Worm (Caenorhabditis elegans): ENCODE results near the gene ift-43.
A peak's percentile ranks its signal among the peaks of the same experiment; 100 is the strongest.

The ift-43 gene

ce11 chrII:5696218-5696617, 35.6 kb upstream of the ift-43 start:
- TF ChIP-seq cnd-1 (tag; optimal IDR thresholded peaks at IDR 0.05) (no peak), zip-8 (tag; optimal IDR thresholded peaks at IDR 0.05) (no peak), flh-1 (GFP tag; optimal IDR thresholded peaks at IDR 0.05) (no peak), lin-32 (GFP tag; optimal IDR thresholded peaks at IDR 0.05) (no peak), ces-1 (GFP tag; optimal IDR thresholded peaks at IDR 0.05) (no peak), unc-120 (tag; optimal IDR thresholded peaks at IDR 0.05; ENCODE audit: poor library complexity, severe bottlenecking) (no peak), nhr-12 (tag; optimal IDR thresholded peaks at IDR 0.05) (no peak), ceh-83 (GFP tag; optimal IDR thresholded peaks at IDR 0.05) (no peak), tbx-8 (GFP tag; optimal IDR thresholded peaks at IDR 0.05) (no peak)

DNA sequence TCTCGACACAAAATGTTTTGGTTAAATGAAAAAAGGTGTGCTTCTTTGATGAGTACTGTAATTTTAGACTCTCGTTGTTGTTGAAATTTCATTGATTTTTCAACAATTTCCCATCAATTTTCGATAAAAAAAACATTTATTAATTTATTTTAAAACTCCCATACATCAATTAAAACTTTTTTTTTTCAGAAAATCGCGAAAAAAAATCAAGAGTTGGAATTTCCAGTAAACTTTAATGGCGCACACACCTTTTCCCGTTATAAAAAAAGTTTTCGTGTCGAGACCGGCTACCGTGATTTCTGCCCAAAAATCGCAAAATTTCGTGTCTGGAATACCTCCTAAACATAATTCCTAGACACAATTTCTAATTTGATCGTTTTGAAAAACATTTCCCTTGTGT, 34.2 kb upstream of the ift-43 start, which contains the start of gene C25H3.14:
Gene C25H3.14 (plus strand): TSS at position 301 of the 400 bp plus-strand sequence.
- TF ChIP-seq ceh-39 (tag; optimal IDR thresholded peaks at IDR 0.05): no peak
- TF ChIP-seq lin-13 (tag; optimal IDR thresholded peaks at IDR 0.05): no peak
- TF ChIP-seq mab-5 (tag; optimal IDR thresholded peaks at IDR 0.05): no peak
- TF ChIP-seq ceh-43 (GFP tag; optimal IDR thresholded peaks at IDR 0.05): no peak
- TF ChIP-seq unc-39 (tag; optimal IDR thresholded peaks at IDR 0.05): no peak
- TF ChIP-seq lsy-2 (tag; optimal IDR thresholded peaks at IDR 0.05): no peak
- no peak for TF ChIP-seq snpc-4 (tag; optimal IDR thresholded peaks at IDR 0.05)
- TF ChIP-seq elt-3 (tag; optimal IDR thresholded peaks at IDR 0.05): no peak
- no peak for TF ChIP-seq hlh-1 (tag; optimal IDR thresholded peaks at IDR 0.05)
- TF ChIP-seq mep-1 (tag; optimal IDR thresholded peaks at IDR 0.05): no peak
- TF ChIP-seq ham-2 (GFP tag; optimal IDR thresholded peaks at IDR 0.05): no peak
- no peak for TF ChIP-seq nhr-28 (tag; optimal IDR thresholded peaks at IDR 0.05)

DNA sequence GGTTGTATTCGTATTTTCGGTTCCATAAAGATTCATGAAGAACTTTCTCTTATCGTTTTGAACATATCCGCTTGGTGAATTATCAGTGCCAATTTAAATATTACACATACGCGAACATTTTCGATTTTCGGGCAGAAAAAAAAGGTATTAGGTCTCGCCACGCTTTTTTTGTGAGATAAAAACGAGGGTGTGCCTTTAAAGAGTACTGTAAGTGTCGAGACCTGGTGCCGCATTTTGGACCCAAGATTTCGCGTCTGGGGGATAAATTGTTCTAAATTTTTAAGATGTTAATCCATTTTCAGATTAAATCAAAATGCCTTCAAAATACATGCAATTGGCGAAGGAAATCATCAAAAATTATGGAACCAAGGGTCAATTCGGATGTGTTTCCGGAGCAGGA, 33.3 kb upstream of the ift-43 start, which contains the start of gene C25H3.3:
Gene C25H3.3 (plus strand): TSS at position 301 of the 400 bp plus-strand sequence.
- TF ChIP-seq nhr-12 (tag; optimal IDR thresholded peaks at IDR 0.05): no peak
- no peak for TF ChIP-seq nhr-28 (tag; optimal IDR thresholded peaks at IDR 0.05)
- TF ChIP-seq sem-2 (GFP tag; optimal IDR thresholded peaks at IDR 0.05): no peak
- no peak for TF ChIP-seq nhr-237 (tag; optimal IDR thresholded peaks at IDR 0.05)
- no peak for TF ChIP-seq mls-2 (tag; optimal IDR thresholded peaks at IDR 0.05)
- TF ChIP-seq elt-3 (tag; optimal IDR thresholded peaks at IDR 0.05): no peak
- no peak for TF ChIP-seq lin-32 (GFP tag; optimal IDR thresholded peaks at IDR 0.05)
- TF ChIP-seq drap-1 (GFP tag; optimal IDR thresholded peaks at IDR 0.05): no peak
- no peak for TF ChIP-seq pha-4 (tag; optimal IDR thresholded peaks at IDR 0.05)
- no peak for TF ChIP-seq elt-1 (tag; optimal IDR thresholded peaks at IDR 0.05; ENCODE audit: borderline replicate concordance, insufficient read depth)
- no peak for TF ChIP-seq flh-1 (GFP tag; optimal IDR thresholded peaks at IDR 0.05)
- TF ChIP-seq ceh-83 (GFP tag; optimal IDR thresholded peaks at IDR 0.05): no peak
- no peak for TF ChIP-seq snpc-4 (tag; optimal IDR thresholded peaks at IDR 0.05)
- no peak for TF ChIP-seq unc-120 (tag; optimal IDR thresholded peaks at IDR 0.05; ENCODE audit: poor library complexity, severe bottlenecking)
- no peak for TF ChIP-seq mab-5 (tag; optimal IDR thresholded peaks at IDR 0.05)
- no peak for TF ChIP-seq bed-3 (GFP tag; optimal IDR thresholded peaks at IDR 0.05)
- no peak for TF ChIP-seq zip-8 (tag; optimal IDR thresholded peaks at IDR 0.05)
- TF ChIP-seq ceh-39 (tag; optimal IDR thresholded peaks at IDR 0.05): no peak

DNA sequence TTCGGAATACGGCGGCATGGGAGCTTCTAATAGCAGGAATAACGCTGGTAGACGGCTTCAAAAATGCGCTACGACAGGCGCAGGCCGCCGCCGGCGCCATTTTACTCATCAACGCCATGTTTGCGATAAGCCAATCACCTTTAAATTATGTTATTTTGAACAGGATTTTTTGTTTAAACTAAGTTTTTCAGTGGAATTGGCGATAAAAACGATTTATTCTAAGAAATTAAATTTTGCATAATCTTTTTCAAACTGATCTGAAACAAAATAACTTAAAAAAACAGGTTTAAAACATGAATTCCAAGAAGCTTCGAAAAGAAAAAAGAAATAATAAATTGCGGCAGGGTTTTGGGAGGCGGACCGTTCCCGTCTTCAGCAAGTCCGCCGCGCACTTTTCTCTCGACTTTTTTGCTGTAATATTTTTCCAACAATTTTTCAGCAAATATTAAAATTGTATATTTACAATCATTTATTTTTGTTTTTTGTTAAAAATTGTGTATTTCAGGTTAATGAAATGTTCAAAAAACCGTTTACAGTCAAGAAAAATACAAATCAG, 30.7 kb upstream of the ift-43 start, which contains the start of the genes ndub-5 and eif-2D:
Gene ndub-5 (minus strand): TSS at position 138 of the 556 bp plus-strand sequence.
Gene eif-2D (plus strand): TSS at position 506 of the 556 bp plus-strand sequence.
- peak; percentile 2 for TF ChIP-seq lsy-2 (tag; optimal IDR thresholded peaks at IDR 0.05)
- TF ChIP-seq mls-2 (tag; optimal IDR thresholded peaks at IDR 0.05): no peak
- TF ChIP-seq zip-8 (tag; optimal IDR thresholded peaks at IDR 0.05): no peak
- TF ChIP-seq mep-1 (tag; optimal IDR thresholded peaks at IDR 0.05): peak; percentile 37
- no peak for TF ChIP-seq mab-5 (tag; optimal IDR thresholded peaks at IDR 0.05)
- TF ChIP-seq ces-1 (GFP tag; optimal IDR thresholded peaks at IDR 0.05): no peak
- no peak for TF ChIP-seq nhr-76 (tag; optimal IDR thresholded peaks at IDR 0.05)

- peak; percentile 8 for TF ChIP-seq M03D4.4 (tag; optimal IDR thresholded peaks at IDR 0.05)
- no peak for TF ChIP-seq ztf-11 (tag; optimal IDR thresholded peaks at IDR 0.05)
- TF ChIP-seq nhr-2 (tag; optimal IDR thresholded peaks at IDR 0.05): peak; percentile 12
- TF ChIP-seq mep-1 (tag; optimal IDR thresholded peaks at IDR 0.05): peak; percentile 6
- no peak for TF ChIP-seq lin-13 (tag; optimal IDR thresholded peaks at IDR 0.05)
These were observed 28.4 kb upstream of the ift-43 start, which contains the start of gene C25H3.11 for ce11 chrII:5688959-5689358. C25H3.11 (minus strand) TSS chrII:5689040.

All from whole organism, mixed stage, embryonic.